Fruit fly (Drosophila melanogaster) Kc167 (cell line): Measurements from ENCODE around the gene Oatp33Eb.

Experiments
- Myc ChIP-seq: fragments of >200 bp; optimal IDR thresholded peaks from 2 replicates; lab custom pipeline; 2017; ENCODE audit warnings: missing external identifiers
- Sin3A ChIP-seq: fragments of >200 bp; optimal IDR thresholded peaks from 2 replicates; lab custom pipeline; 2018; ENCODE audit warnings: missing external identifiers
- h ChIP-seq: fragments of >200 bp; optimal IDR thresholded peaks from 3 replicates; lab custom pipeline; 2018; ENCODE audit warnings: missing external identifiers
- insv ChIP-seq: fragments of >200 bp; optimal IDR thresholded peaks from 3 replicates; lab custom pipeline; 2018; ENCODE audit warnings: missing external identifiers
- psq ChIP-seq: fragments of >200 bp; optimal IDR thresholded peaks from 2 replicates; lab custom pipeline; 2017; ENCODE audit warnings: missing external identifiers
- ttk ChIP-seq: sonication (Bioruptor generic); optimal IDR thresholded peaks from 2 replicates; lab custom pipeline; 2017; ENCODE audit warnings: missing external identifiers

DNA sequence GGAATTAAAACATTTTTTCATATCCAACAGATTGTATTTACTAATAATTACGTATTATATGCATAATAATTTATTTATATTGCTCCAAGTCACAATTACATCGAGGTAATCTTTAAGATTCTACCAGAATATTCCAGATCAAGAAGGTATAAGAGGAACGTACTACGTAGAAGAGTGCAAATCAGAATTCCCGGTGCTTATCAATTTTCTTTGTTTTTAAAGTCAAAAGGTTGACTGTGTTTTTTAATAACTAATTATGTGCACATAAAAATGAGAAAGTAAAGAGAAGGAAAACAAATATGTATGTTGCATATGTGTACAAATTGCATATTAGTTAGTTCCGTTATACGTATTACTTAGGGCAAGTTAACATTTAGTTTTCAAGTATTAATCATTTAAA lies 27.1 kb upstream of the Oatp33Eb start:
- TF ChIP-seq psq (lab: Kevin White, UChicago): no peak
- no peak for TF ChIP-seq insv (lab: Kevin White, UChicago)
- TF ChIP-seq Myc (lab: Kevin White, UChicago): no peak
- TF ChIP-seq Sin3A (lab: Kevin White, UChicago): no peak
- TF ChIP-seq h: no peak
- TF ChIP-seq ttk (lab: Kevin White, UChicago): no peak
